Fruit fly (Drosophila melanogaster) whole organism, adult: ENCODE measurements around the gene Phae2.

ENCODE experiments used
- CG11617 ChIP-seq: fragments of 200-800 bp; sonication (Bioruptor generic); optimal IDR thresholded peaks from 2 replicates; lab custom pipeline; 2017; ENCODE audit warnings: mild to moderate bottlenecking, missing biosample characterization, missing genetic modification reagents, missing genetic modification characterization
- CG12768 ChIP-seq: fragments of 200-800 bp; sonication (Bioruptor generic); optimal IDR thresholded peaks from 2 replicates; lab custom pipeline; 2017; ENCODE audit warnings: missing biosample characterization, missing genetic modification characterization, mild to moderate bottlenecking, moderate library complexity, missing genetic modification reagents
- CG14711 ChIP-seq: fragments of 200-800 bp; sonication (Bioruptor generic); optimal IDR thresholded peaks from 2 replicates; lab custom pipeline; 2018; ENCODE audit warnings: missing biosample characterization, mild to moderate bottlenecking, missing genetic modification characterization, moderate library complexity
- CG1620 ChIP-seq: fragments of 200-800 bp; sonication (Bioruptor generic); optimal IDR thresholded peaks from 2 replicates; lab custom pipeline; 2016; ENCODE audit warnings: missing biosample characterization, missing genetic modification characterization
- CG33017 ChIP-seq: fragments of 200-800 bp; sonication (Bioruptor generic); optimal IDR thresholded peaks from 2 replicates; lab custom pipeline; 2018; ENCODE audit warnings: missing biosample characterization, mild to moderate bottlenecking, missing genetic modification characterization, moderate library complexity
- CG5204 ChIP-seq: fragments of 200-800 bp; sonication (Bioruptor generic); optimal IDR thresholded peaks from 2 replicates; lab custom pipeline; 2016; ENCODE audit warnings: missing biosample characterization, missing genetic modification characterization
- CG7045 ChIP-seq: fragments of 200-800 bp; sonication (Bioruptor generic); optimal IDR thresholded peaks from 2 replicates; lab custom pipeline; 2017; ENCODE audit warnings: missing biosample characterization, mild to moderate bottlenecking, missing genetic modification characterization
- CG7101 ChIP-seq: fragments of 200-800 bp; sonication (Bioruptor generic); optimal IDR thresholded peaks from 2 replicates; lab custom pipeline; 2018; ENCODE audit warnings: missing biosample characterization, mild to moderate bottlenecking, missing genetic modification characterization, moderate library complexity
- Clk ChIP-seq: fragments of 200-800 bp; sonication (Bioruptor generic); optimal IDR thresholded peaks from 2 replicates; lab custom pipeline; 2017; ENCODE audit warnings: missing biosample characterization, missing genetic modification characterization
- Crg-1 ChIP-seq: fragments of 200-800 bp; sonication (Bioruptor generic); optimal IDR thresholded peaks from 2 replicates; lab custom pipeline; 2016; ENCODE audit warnings: missing biosample characterization, missing genetic modification characterization
- Hr96 ChIP-seq: fragments of 200-800 bp; sonication (Bioruptor generic); optimal IDR thresholded peaks from 2 replicates; lab custom pipeline; 2016; ENCODE audit warnings: missing biosample characterization, missing genetic modification characterization
- Mnt ChIP-seq: fragments of 200-800 bp; sonication (Bioruptor generic); optimal IDR thresholded peaks from 2 replicates; lab custom pipeline; 2016; ENCODE audit warnings: missing biosample characterization, mild to moderate bottlenecking, missing genetic modification characterization
- bab1 ChIP-seq: fragments of 200-800 bp; sonication (Bioruptor generic); optimal IDR thresholded peaks from 3 replicates; lab custom pipeline; 2019; ENCODE audit warnings: missing biosample characterization, mild to moderate bottlenecking, missing genetic modification characterization, moderate library complexity
- cic ChIP-seq: fragments of 200-800 bp; sonication (Bioruptor generic); optimal IDR thresholded peaks from 2 replicates; lab custom pipeline; 2017; ENCODE audit warnings: missing biosample characterization, mild to moderate bottlenecking, missing genetic modification characterization, moderate library complexity
- cnc ChIP-seq, 2 experiments: fragments of >200 bp; optimal IDR thresholded peaks; 2 replicates each; lab custom pipeline; 2017
- kay ChIP-seq: fragments of 200-800 bp; sonication (Bioruptor generic); peaks from one replicate; lab custom pipeline; 2016; ENCODE audit warnings: missing biosample characterization, missing genetic modification characterization, borderline replicate concordance
- ovo ChIP-seq: fragments of 200-800 bp; sonication (Bioruptor generic); optimal IDR thresholded peaks from 2 replicates; lab custom pipeline; 2016; ENCODE audit warnings: missing biosample characterization, missing genetic modification characterization
- pad ChIP-seq: fragments of 200-800 bp; sonication (Bioruptor generic); optimal IDR thresholded peaks from 3 replicates; lab custom pipeline; 2017; ENCODE audit warnings: missing biosample characterization, missing genetic modification characterization, mild to moderate bottlenecking, moderate library complexity, missing genetic modification reagents
- tj ChIP-seq: fragments of 200-800 bp; sonication (Bioruptor generic); optimal IDR thresholded peaks from 3 replicates; lab custom pipeline; 2017; ENCODE audit warnings: missing biosample characterization, mild to moderate bottlenecking, missing genetic modification characterization, moderate library complexity
- toe ChIP-seq: fragments of 200-800 bp; sonication (Bioruptor generic); optimal IDR thresholded peaks from 2 replicates; lab custom pipeline; 2016; ENCODE audit warnings: missing biosample characterization, missing genetic modification characterization

Phae2 gene

dm6 chr2L:12089145-12089544, 21.8 kb upstream of the Phae2 start:
- TF ChIP-seq Hr96 (GFP tag; lab: Kevin White, UChicago) = no peak
- no peak for TF ChIP-seq Mnt (GFP tag; lab: Kevin White, UChicago)
- no peak for TF ChIP-seq Clk (GFP tag; lab: Kevin White, UChicago)
- TF ChIP-seq ovo = no peak
- no peak for TF ChIP-seq cnc (optimal IDR thresholded peaks at IDR 0.05; lab: Kevin White, UChicago)
- no peak for TF ChIP-seq CG14711 (tag; lab: Kevin White, UChicago)
- no peak for TF ChIP-seq bab1 (GFP tag; lab: Kevin White, UChicago)
- TF ChIP-seq kay (GFP tag; lab: Kevin White, UChicago) = no peak
- no peak for TF ChIP-seq CG7045 (GFP tag; lab: Kevin White, UChicago)
- TF ChIP-seq CG7101 (tag; lab: Kevin White, UChicago) = no peak
- no peak for TF ChIP-seq cic (GFP tag; lab: Kevin White, UChicago)
- no peak for TF ChIP-seq CG5204
- no peak for TF ChIP-seq Crg-1
- TF ChIP-seq CG33017 (tag; lab: Kevin White, UChicago) = no peak
- TF ChIP-seq tj (GFP tag; lab: Kevin White, UChicago) = no peak
- no peak for TF ChIP-seq CG1620 (GFP tag; lab: Kevin White, UChicago)
- TF ChIP-seq CG11617 (GFP tag; lab: Kevin White, UChicago) = no peak
- TF ChIP-seq pad = no peak
- no peak for TF ChIP-seq toe (GFP tag; lab: Kevin White, UChicago)
- no peak for TF ChIP-seq CG12768 (GFP tag; lab: Kevin White, UChicago)

dm6 chr2L:12091522-12091921, 19.4 kb upstream of the Phae2 start, which contains the start of gene Pex19:
TSS of gene Pex19 (plus strand) at chr2L:12091822.
- no peak for TF ChIP-seq CG11617 (GFP tag; lab: Kevin White, UChicago)
- TF ChIP-seq CG33017 (tag; lab: Kevin White, UChicago) = no peak
- no peak for TF ChIP-seq CG7045 (GFP tag; lab: Kevin White, UChicago)
- TF ChIP-seq toe (GFP tag; lab: Kevin White, UChicago) = no peak
- TF ChIP-seq bab1 (GFP tag; lab: Kevin White, UChicago) = no peak
- no peak for TF ChIP-seq CG5204
- TF ChIP-seq pad = no peak
- no peak for TF ChIP-seq CG14711 (tag; lab: Kevin White, UChicago)
- no peak for TF ChIP-seq Mnt (GFP tag; lab: Kevin White, UChicago)
- no peak for TF ChIP-seq cic (GFP tag; lab: Kevin White, UChicago)

dm6 chr2L:12092041-12092440, 18.9 kb upstream of the Phae2 start:
- TF ChIP-seq CG12768 (GFP tag; lab: Kevin White, UChicago) (no peak), kay (GFP tag; lab: Kevin White, UChicago) (no peak)

- TF ChIP-seq CG7101 (tag; lab: Kevin White, UChicago) (no peak), Mnt (GFP tag; lab: Kevin White, UChicago) (no peak), bab1 (GFP tag; lab: Kevin White, UChicago) (no peak)
Observed at dm6 chr2L:12092719-12093118, 18.2 kb upstream of the Phae2 start.

dm6 chr2L:12093652-12094051, 17.3 kb upstream of the Phae2 start:
- TF ChIP-seq kay (GFP tag; lab: Kevin White, UChicago) (no peak), Mnt (GFP tag; lab: Kevin White, UChicago) (peak; percentile 33), CG7101 (tag; lab: Kevin White, UChicago) (no peak), Clk (GFP tag; lab: Kevin White, UChicago) (no peak), tj (GFP tag; lab: Kevin White, UChicago) (no peak), toe (GFP tag; lab: Kevin White, UChicago) (no peak), CG7045 (GFP tag; lab: Kevin White, UChicago) (no peak), pad (no peak), CG11617 (GFP tag; lab: Kevin White, UChicago) (no peak), Crg-1 (no peak), CG14711 (tag; lab: Kevin White, UChicago) (no peak), CG33017 (tag; lab: Kevin White, UChicago) (no peak), bab1 (GFP tag; lab: Kevin White, UChicago) (peak; percentile 44), Hr96 (GFP tag; lab: Kevin White, UChicago) (no peak), CG1620 (GFP tag; lab: Kevin White, UChicago) (no peak), CG5204 (no peak)

- no peak for TF ChIP-seq CG5204
- TF ChIP-seq Crg-1 = peak; percentile 28
- peak; percentile 99 for TF ChIP-seq Mnt (GFP tag; lab: Kevin White, UChicago)
- TF ChIP-seq CG7101 (tag; lab: Kevin White, UChicago) = peak; percentile 31
- TF ChIP-seq pad = peak; percentile 19
- TF ChIP-seq CG11617 (GFP tag; lab: Kevin White, UChicago) = no peak
- TF ChIP-seq toe (GFP tag; lab: Kevin White, UChicago) = no peak
- TF ChIP-seq cic (GFP tag; lab: Kevin White, UChicago) = peak; percentile 11
- no peak for TF ChIP-seq tj (GFP tag; lab: Kevin White, UChicago)
- TF ChIP-seq CG12768 (GFP tag; lab: Kevin White, UChicago) = peak; percentile 2
- TF ChIP-seq CG1620 (GFP tag; lab: Kevin White, UChicago) = no peak
- no peak for TF ChIP-seq CG33017 (tag; lab: Kevin White, UChicago)
- TF ChIP-seq bab1 (GFP tag; lab: Kevin White, UChicago) = peak; percentile 1
- TF ChIP-seq Clk (GFP tag; lab: Kevin White, UChicago) = no peak
- TF ChIP-seq ovo = no peak
- TF ChIP-seq cnc (optimal IDR thresholded peaks at IDR 0.05; lab: Kevin White, UChicago) = no peak
- no peak for TF ChIP-seq Hr96 (GFP tag; lab: Kevin White, UChicago)
- TF ChIP-seq kay (GFP tag; lab: Kevin White, UChicago) = no peak
- TF ChIP-seq CG7045 (GFP tag; lab: Kevin White, UChicago) = no peak
- TF ChIP-seq CG14711 (tag; lab: Kevin White, UChicago) = no peak
Observed at dm6 chr2L:12096396-12096813, 14.5 kb upstream of the Phae2 start, which contains the start of the genes CG6712 and Mt2. TSS of gene CG6712 (minus strand) at chr2L:12096511. TSS of gene Mt2 (plus strand) at chr2L:12096525.
